Comparison of ENCODE assay signal across 6 fruit fly cellular contexts in the genomic region with DNA sequence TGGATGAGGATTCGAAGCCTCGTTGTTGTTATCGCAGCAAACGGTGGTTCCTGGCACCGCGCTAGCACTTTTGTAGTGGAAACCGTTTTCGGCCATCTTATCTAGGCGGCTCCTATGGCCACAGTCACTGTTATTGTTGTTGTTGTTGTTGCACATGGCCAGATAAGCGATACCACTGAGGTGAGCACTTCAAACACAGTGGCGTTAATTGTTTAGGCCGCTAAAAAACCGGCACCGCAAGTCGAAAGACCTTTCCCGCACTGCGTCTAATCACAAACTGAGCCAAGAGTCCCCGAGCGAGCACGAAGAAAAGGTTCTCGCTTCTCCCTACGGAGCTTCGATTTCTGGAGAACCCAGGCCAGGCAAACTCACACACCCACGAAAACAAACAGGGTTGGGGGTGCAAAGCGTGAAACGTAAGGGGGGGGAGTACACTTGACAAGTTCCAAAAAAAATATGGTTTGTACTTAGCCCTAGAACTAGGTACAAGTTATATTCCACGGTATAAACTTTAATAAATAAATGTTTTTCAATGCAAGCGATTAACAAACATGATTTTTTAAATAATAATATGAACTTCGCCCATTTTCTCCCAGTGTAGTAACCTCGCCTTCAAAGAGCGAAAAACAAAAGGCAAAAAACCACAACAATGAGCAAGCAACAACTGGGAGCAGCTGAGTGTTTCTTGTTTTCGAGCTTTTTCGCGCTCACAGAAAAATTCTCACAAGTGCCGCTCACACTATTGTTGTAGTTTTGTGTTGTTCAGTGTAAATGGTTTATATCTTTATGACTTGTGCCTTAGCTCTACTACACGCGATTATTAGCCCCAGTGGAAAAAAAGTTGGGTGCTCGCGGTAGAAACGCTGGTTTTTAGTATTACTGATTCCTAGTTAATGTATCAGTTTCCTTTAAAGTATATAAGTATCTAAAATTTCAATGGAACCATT.
TF ChIP-seq lines count a peak whose summit lies in the region.

No protein-coding gene starts in this region.

- TF ChIP-seq CTCF in whole organism, embryonic (GFP tag; optimal IDR thresholded peaks at IDR 0.05; lab: Kevin White, UChicago), result no peak

TF ChIP-seq in whole organism, 6 proteins besides CTCF, POLR2A, EP300 and RAD21:
- no peak for TF ChIP-seq EcR (GFP tag; optimal IDR thresholded peaks at IDR 0.05; lab: Kevin White, UChicago)
- no peak for TF ChIP-seq usp (GFP tag; optimal IDR thresholded peaks at IDR 0.05; lab: Kevin White, UChicago)
- no peak for TF ChIP-seq pan (optimal IDR thresholded peaks at IDR 0.05; lab: Kevin White, UChicago)
- TF ChIP-seq psq (optimal IDR thresholded peaks at IDR 0.05; lab: Kevin White, UChicago), result no peak
- no peak for TF ChIP-seq CG8478 (optimal IDR thresholded peaks at IDR 0.05; lab: Kevin White, UChicago)
- TF ChIP-seq Dll (optimal IDR thresholded peaks at IDR 0.05; lab: Kevin White, UChicago), result peak; percentile 42

TF ChIP-seq in whole organism, adult, 20 proteins besides CTCF, POLR2A, EP300 and RAD21 (continues in another document):
- TF ChIP-seq cic (GFP tag; optimal IDR thresholded peaks at IDR 0.05; lab: Kevin White, UChicago), result peak; percentile 57
- peak; percentile 79 for TF ChIP-seq CG11617 (GFP tag; optimal IDR thresholded peaks at IDR 0.05; lab: Kevin White, UChicago)
- peak; percentile 55 for TF ChIP-seq Clk (GFP tag; optimal IDR thresholded peaks at IDR 0.05; lab: Kevin White, UChicago)
- TF ChIP-seq tj (GFP tag; optimal IDR thresholded peaks at IDR 0.05; lab: Kevin White, UChicago), result peak; percentile 33
- TF ChIP-seq bab1 (GFP tag; optimal IDR thresholded peaks at IDR 0.05; lab: Kevin White, UChicago), result peak; percentile 30
- peak; percentile 75 for TF ChIP-seq Mnt (GFP tag; optimal IDR thresholded peaks at IDR 0.05; lab: Kevin White, UChicago)
- peak; percentile 19 for TF ChIP-seq Crg-1 (GFP tag; optimal IDR thresholded peaks at IDR 0.05; lab: Kevin White, UChicago)
- TF ChIP-seq CG1620 (GFP tag; optimal IDR thresholded peaks at IDR 0.05; lab: Kevin White, UChicago), result no peak
- TF ChIP-seq CG5204 (GFP tag; optimal IDR thresholded peaks at IDR 0.05; lab: Kevin White, UChicago), result no peak
- peak; percentile 81 for TF ChIP-seq CG12768 (GFP tag; optimal IDR thresholded peaks at IDR 0.05; lab: Kevin White, UChicago)
- peak; percentile 83 for TF ChIP-seq Hr96 (GFP tag; optimal IDR thresholded peaks at IDR 0.05; lab: Kevin White, UChicago)
- peak; percentile 6 for TF ChIP-seq toe (GFP tag; optimal IDR thresholded peaks at IDR 0.05; lab: Kevin White, UChicago)
- TF ChIP-seq CG14711 (tag; optimal IDR thresholded peaks at IDR 0.05; lab: Kevin White, UChicago), result peak; percentile 81
- TF ChIP-seq CG7045 (GFP tag; optimal IDR thresholded peaks at IDR 0.05; lab: Kevin White, UChicago), result peak; percentile 78

TF ChIP-seq in whole organism, embryonic, 481 proteins besides CTCF, POLR2A, EP300 and RAD21 (continues in another document):
- TF ChIP-seq CG3407 (GFP tag; optimal IDR thresholded peaks at IDR 0.05; lab: Kevin White, UChicago) (peak; percentile 22), Mes4 (GFP tag; optimal IDR thresholded peaks at IDR 0.05; lab: Kevin White, UChicago) (no peak), CG42726 (GFP tag; IDR thresholded peaks at IDR 0.05; lab: Robert Waterston, UW; ENCODE audit: partially characterized antibody) (no peak), Eip74EF (GFP tag; optimal IDR thresholded peaks at IDR 0.05; lab: Kevin White, UChicago) (peak in 1 of 2 experiments; percentile 31), Elba2 (GFP tag; optimal IDR thresholded peaks at IDR 0.05; lab: Kevin White, UChicago) (no peak), odd (GFP tag; optimal IDR thresholded peaks at IDR 0.05; lab: Kevin White, UChicago) (peak; percentile 69), CG12659 (GFP tag; optimal IDR thresholded peaks at IDR 0.05; lab: Kevin White, UChicago) (peak; percentile 80), run (tag; optimal IDR thresholded peaks at IDR 0.05; lab: Kevin White, UChicago) (no peak), Sry-δ (GFP tag; optimal IDR thresholded peaks at IDR 0.05; lab: Kevin White, UChicago) (peak; percentile 38), fd102C (GFP tag; optimal IDR thresholded peaks at IDR 0.05; lab: Kevin White, UChicago) (no peak), Hsf (GFP tag; optimal IDR thresholded peaks at IDR 0.05; lab: Kevin White, UChicago) (peak; percentile 66), hbn (GFP tag; IDR thresholded peaks at IDR 0.05; lab: Robert Waterston, UW; ENCODE audit: partially characterized antibody) (no peak), ci (GFP tag; IDR thresholded peaks at IDR 0.05; lab: Robert Waterston, UW) (peak; percentile 91), MTF-1 (GFP tag; optimal IDR thresholded peaks at IDR 0.05; lab: Kevin White, UChicago; ENCODE audit: borderline replicate concordance) (no peak)

TF ChIP-seq in whole organism, prepupa, 60 proteins besides CTCF, POLR2A, EP300 and RAD21 (continues in another document):
- TF ChIP-seq CG31627 (GFP tag; optimal IDR thresholded peaks at IDR 0.05; lab: Kevin White, UChicago) (peak; percentile 70), spab (GFP tag; optimal IDR thresholded peaks at IDR 0.05; lab: Kevin White, UChicago) (peak; percentile 55), OdsH (GFP tag; optimal IDR thresholded peaks at IDR 0.05; lab: Kevin White, UChicago) (peak; percentile 83), Eip78C (GFP tag; lab: Kevin White, UChicago) (peak; percentile 91), achi (GFP tag; optimal IDR thresholded peaks at IDR 0.05; lab: Kevin White, UChicago) (peak; percentile 81), CG6792 (GFP tag; optimal IDR thresholded peaks at IDR 0.05; lab: Kevin White, UChicago) (peak; percentile 68), fd59A (GFP tag; optimal IDR thresholded peaks at IDR 0.05; lab: Kevin White, UChicago) (peak; percentile 55), dac (GFP tag; optimal IDR thresholded peaks at IDR 0.05; lab: Kevin White, UChicago) (peak; percentile 34), Lpt (GFP tag; optimal IDR thresholded peaks at IDR 0.05; lab: Kevin White, UChicago) (peak; percentile 73), pdm3 (GFP tag; optimal IDR thresholded peaks at IDR 0.05; lab: Kevin White, UChicago) (peak; percentile 67), topi (GFP tag; optimal IDR thresholded peaks at IDR 0.05; lab: Kevin White, UChicago) (peak; percentile 86), svp (GFP tag; lab: Kevin White, UChicago) (peak; percentile 76), Ets96B (tag; optimal IDR thresholded peaks at IDR 0.05; lab: Kevin White, UChicago) (peak; percentile 74), acj6 (GFP tag; optimal IDR thresholded peaks at IDR 0.05; lab: Kevin White, UChicago) (peak; percentile 79), net (GFP tag; optimal IDR thresholded peaks at IDR 0.05; lab: Kevin White, UChicago) (peak; percentile 71), fd85E (GFP tag; optimal IDR thresholded peaks at IDR 0.05; lab: Kevin White, UChicago) (peak; percentile 9)

TF ChIP-seq in whole organism, pupa, 21 proteins besides CTCF, POLR2A, EP300 and RAD21 (continues in another document):
- TF ChIP-seq CG17806 (tag; optimal IDR thresholded peaks at IDR 0.05; lab: Kevin White, UChicago) (peak; percentile 64), CG4496 (GFP tag; IDR thresholded peaks at IDR 0.05; lab: Robert Waterston, UW) (peak; percentile 91), CG15710 (tag; optimal IDR thresholded peaks at IDR 0.05; lab: Kevin White, UChicago) (peak; percentile 68), Pif1B (GFP tag; optimal IDR thresholded peaks at IDR 0.05; lab: Kevin White, UChicago) (peak; percentile 75), fd96Ca (GFP tag; IDR thresholded peaks at IDR 0.05; lab: Robert Waterston, UW) (peak; percentile 90), CG9948 (tag; optimal IDR thresholded peaks at IDR 0.05; lab: Kevin White, UChicago) (peak; percentile 49), CG14655 (GFP tag; optimal IDR thresholded peaks at IDR 0.05; lab: Kevin White, UChicago) (peak; percentile 84), CG8159 (tag; optimal IDR thresholded peaks at IDR 0.05; lab: Kevin White, UChicago) (peak; percentile 76), Pif1A (GFP tag; optimal IDR thresholded peaks at IDR 0.05; lab: Kevin White, UChicago) (peak; percentile 68), EcR (GFP tag; optimal IDR thresholded peaks at IDR 0.05; lab: Kevin White, UChicago) (peak; percentile 11), CG34367 (tag; optimal IDR thresholded peaks at IDR 0.05; lab: Kevin White, UChicago) (peak; percentile 25), D1 (tag; optimal IDR thresholded peaks at IDR 0.05; lab: Kevin White, UChicago) (no peak), CG13204 (GFP tag; optimal IDR thresholded peaks at IDR 0.05; lab: Kevin White, UChicago) (no peak), rn (GFP tag; IDR thresholded peaks at IDR 0.05; lab: Robert Waterston, UW) (peak; percentile 60), Snoo (tag; optimal IDR thresholded peaks at IDR 0.05; lab: Kevin White, UChicago) (peak; percentile 94), CG8301 (tag; optimal IDR thresholded peaks at IDR 0.05; lab: Kevin White, UChicago) (peak; percentile 79), CG12605 (GFP tag; IDR thresholded peaks at IDR 0.05; lab: Robert Waterston, UW) (peak; percentile 63)

TF ChIP-seq in whole organism, wandering third instar larva, 38 proteins besides CTCF, POLR2A, EP300 and RAD21 (continues in another document):
- TF ChIP-seq fru (GFP tag; optimal IDR thresholded peaks at IDR 0.05; lab: Kevin White, UChicago), result peak; percentile 72
- peak; percentile 80 for TF ChIP-seq Sp1 (GFP tag; optimal IDR thresholded peaks at IDR 0.05; lab: Kevin White, UChicago)
- peak; percentile 50 for TF ChIP-seq Hnf4 (GFP tag; optimal IDR thresholded peaks at IDR 0.05; lab: Kevin White, UChicago)
- no peak for TF ChIP-seq Dif (GFP tag; optimal IDR thresholded peaks at IDR 0.05; lab: Kevin White, UChicago; ENCODE audit: partially characterized antibody)
- TF ChIP-seq Rel (GFP tag; optimal IDR thresholded peaks at IDR 0.05; lab: Kevin White, UChicago), result no peak
- peak; percentile 65 for TF ChIP-seq Rel (tag; optimal IDR thresholded peaks at IDR 0.05; lab: Kevin White, UChicago)
- TF ChIP-seq dsf (GFP tag; optimal IDR thresholded peaks at IDR 0.05; lab: Kevin White, UChicago; ENCODE audit: borderline replicate concordance), result no peak
- no peak for TF ChIP-seq Myc (optimal IDR thresholded peaks at IDR 0.05; lab: Kevin White, UChicago)
- TF ChIP-seq lola (GFP tag; optimal IDR thresholded peaks at IDR 0.05; lab: Kevin White, UChicago), result no peak
- TF ChIP-seq HLH106 (tag; optimal IDR thresholded peaks at IDR 0.05; lab: Kevin White, UChicago), result peak; percentile 82
- no peak for TF ChIP-seq CG32264 (GFP tag; optimal IDR thresholded peaks at IDR 0.05; lab: Kevin White, UChicago)
- TF ChIP-seq brk (GFP tag; optimal IDR thresholded peaks at IDR 0.05; lab: Kevin White, UChicago), result peak; percentile 38
- TF ChIP-seq OdsH (GFP tag; optimal IDR thresholded peaks at IDR 0.05; lab: Kevin White, UChicago), result peak; percentile 87
- peak; percentile 25 for TF ChIP-seq Hr83 (GFP tag; optimal IDR thresholded peaks at IDR 0.05; lab: Kevin White, UChicago; ENCODE audit: poor library complexity, severe bottlenecking)
- no peak for TF ChIP-seq pan (optimal IDR thresholded peaks at IDR 0.05; lab: Kevin White, UChicago)
- TF ChIP-seq dl (GFP tag; optimal IDR thresholded peaks at IDR 0.05; lab: Kevin White, UChicago; ENCODE audit: insufficient read depth in 1 of 2, partially characterized antibody in 2 of 2), result peak in 1 of 2 experiments; percentile 13
- peak; percentile 63 for TF ChIP-seq woc (GFP tag; optimal IDR thresholded peaks at IDR 0.05; lab: Kevin White, UChicago)
- peak; percentile 72 for TF ChIP-seq dmrt93B (GFP tag; optimal IDR thresholded peaks at IDR 0.05; lab: Kevin White, UChicago)
